1 fruit fly cellular context compared by ENCODE assay signal in genomic region chr3R:29460225-29460927, dm6.
A peak's percentile ranks its signal among the peaks of the same experiment; 100 is the strongest.
TF ChIP-seq lines count a peak whose summit lies in the region.

No protein-coding gene starts in this region.

TF ChIP-seq in whole organism, embryonic, 481 proteins besides CTCF, POLR2A, EP300 and RAD21 (continued from another document):
- TF ChIP-seq CG3163 (GFP tag; optimal IDR thresholded peaks at IDR 0.05; lab: Kevin White, UChicago) (no peak), CG1603 (tag; optimal IDR thresholded peaks at IDR 0.05; lab: Kevin White, UChicago) (peak; percentile 23), CG9797 (GFP tag; optimal IDR thresholded peaks at IDR 0.05; lab: Kevin White, UChicago) (no peak), CG31441 (GFP tag; IDR thresholded peaks at IDR 0.05; lab: Robert Waterston, UW) (peak; percentile 43; the same call in 1 of the 2 replicates), disco-r (GFP tag; optimal IDR thresholded peaks at IDR 0.05; lab: Kevin White, UChicago) (no peak), CG9215 (GFP tag; IDR thresholded peaks at IDR 0.05; lab: Robert Waterston, UW) (no peak), CG3407 (GFP tag; optimal IDR thresholded peaks at IDR 0.05; lab: Kevin White, UChicago) (no peak), Ets97D (GFP tag; optimal IDR thresholded peaks at IDR 0.05; lab: Kevin White, UChicago) (no peak), CG9437 (GFP tag; optimal IDR thresholded peaks at IDR 0.05; lab: Kevin White, UChicago) (no peak), emc (GFP tag; optimal IDR thresholded peaks at IDR 0.05; lab: Kevin White, UChicago) (no peak), nmo (GFP tag; optimal IDR thresholded peaks at IDR 0.05; lab: Kevin White, UChicago) (peak; percentile 30), CG8281 (tag; optimal IDR thresholded peaks at IDR 0.05; lab: Kevin White, UChicago) (no peak), CG7745 (tag; optimal IDR thresholded peaks at IDR 0.05; lab: Kevin White, UChicago) (no peak), sqz (GFP tag; optimal IDR thresholded peaks at IDR 0.05; lab: Kevin White, UChicago) (no peak), CG8478 (optimal IDR thresholded peaks at IDR 0.05; lab: Kevin White, UChicago) (no peak), zen2 (GFP tag; IDR thresholded peaks at IDR 0.05; lab: Robert Waterston, UW; ENCODE audit: partially characterized antibody) (no peak), Sox102F (GFP tag; optimal IDR thresholded peaks at IDR 0.05; lab: Kevin White, UChicago) (no peak), CG11398 (GFP tag; optimal IDR thresholded peaks at IDR 0.05; lab: Kevin White, UChicago) (no peak), prd (optimal IDR thresholded peaks at IDR 0.05; lab: Kevin White, UChicago) (no peak), prd (GFP tag; IDR thresholded peaks at IDR 0.05; lab: Robert Waterston, UW) (peak; percentile 21; the same call in 1 of the 3 replicates), Atf6 (GFP tag; IDR thresholded peaks at IDR 0.05; lab: Robert Waterston, UW) (no peak), CG7963 (GFP tag; IDR thresholded peaks at IDR 0.05; lab: Robert Waterston, UW; ENCODE audit: partially characterized antibody) (no peak), Dll (GFP tag; IDR thresholded peaks at IDR 0.05; lab: Robert Waterston, UW; ENCODE audit: partially characterized antibody) (no peak), ro (GFP tag; IDR thresholded peaks at IDR 0.05; lab: Robert Waterston, UW) (no peak), CG10366 (GFP tag; IDR thresholded peaks at IDR 0.05; lab: Robert Waterston, UW) (no peak), NfI (GFP tag; optimal IDR thresholded peaks at IDR 0.05; lab: Kevin White, UChicago) (no peak), unc-4 (GFP tag; IDR thresholded peaks at IDR 0.05; lab: Robert Waterston, UW; ENCODE audit: partially characterized antibody) (no peak), CG12942 (GFP tag; optimal IDR thresholded peaks at IDR 0.05; lab: Kevin White, UChicago) (no peak), MTF-1 (GFP tag; optimal IDR thresholded peaks at IDR 0.05; lab: Kevin White, UChicago; ENCODE audit: borderline replicate concordance) (no peak), cato (GFP tag; optimal IDR thresholded peaks at IDR 0.05; lab: Kevin White, UChicago; ENCODE audit: borderline replicate concordance) (no peak), ttk (GFP tag; IDR thresholded peaks at IDR 0.05; lab: Robert Waterston, UW) (no peak), CG12659 (GFP tag; optimal IDR thresholded peaks at IDR 0.05; lab: Kevin White, UChicago) (no peak), pnt (GFP tag; optimal IDR thresholded peaks at IDR 0.05; lab: Kevin White, UChicago) (no peak), sens-2 (GFP tag; IDR thresholded peaks at IDR 0.05; lab: Robert Waterston, UW) (no peak), inv (GFP tag; IDR thresholded peaks at IDR 0.05; lab: Robert Waterston, UW; ENCODE audit: partially characterized antibody) (no peak), Dip3 (GFP tag; optimal IDR thresholded peaks at IDR 0.05; lab: Kevin White, UChicago) (no peak), caup (GFP tag; optimal IDR thresholded peaks at IDR 0.05; lab: Kevin White, UChicago; ENCODE audit: severe bottlenecking) (no peak), pita (GFP tag; optimal IDR thresholded peaks at IDR 0.05; lab: Kevin White, UChicago) (no peak), Camta (GFP tag; optimal IDR thresholded peaks at IDR 0.05; lab: Kevin White, UChicago) (no peak), CG2129 (GFP tag; IDR thresholded peaks at IDR 0.05; lab: Robert Waterston, UW; ENCODE audit: partially characterized antibody) (no peak), cad (GFP tag; optimal IDR thresholded peaks at IDR 0.05; lab: Kevin White, UChicago) (no peak), CG7987 (GFP tag; optimal IDR thresholded peaks at IDR 0.05; lab: Kevin White, UChicago) (no peak), tgo (GFP tag; IDR thresholded peaks at IDR 0.05; lab: Robert Waterston, UW) (no peak), salm (tag; optimal IDR thresholded peaks at IDR 0.05; lab: Kevin White, UChicago) (no peak), CG11723 (GFP tag; optimal IDR thresholded peaks at IDR 0.05; lab: Kevin White, UChicago) (no peak), mam (GFP tag; optimal IDR thresholded peaks at IDR 0.05; lab: Kevin White, UChicago) (no peak), ara (GFP tag; IDR thresholded peaks at IDR 0.05; lab: Robert Waterston, UW) (no peak), unpg (GFP tag; optimal IDR thresholded peaks at IDR 0.05; lab: Kevin White, UChicago) (peak; percentile 22), Oli (tag; optimal IDR thresholded peaks at IDR 0.05; lab: Kevin White, UChicago) (no peak), Sox100B (GFP tag; optimal IDR thresholded peaks at IDR 0.05; lab: Kevin White, UChicago) (no peak), kah (GFP tag; optimal IDR thresholded peaks at IDR 0.05; lab: Kevin White, UChicago) (no peak), Ssrp (tag; optimal IDR thresholded peaks at IDR 0.05; lab: Kevin White, UChicago) (no peak), fd102C (GFP tag; optimal IDR thresholded peaks at IDR 0.05; lab: Kevin White, UChicago) (no peak), Hr39 (optimal IDR thresholded peaks at IDR 0.05; lab: Kevin White, UChicago) (no peak), CG18476 (GFP tag; optimal IDR thresholded peaks at IDR 0.05; lab: Kevin White, UChicago) (no peak), Mad (GFP tag; optimal IDR thresholded peaks at IDR 0.05; lab: Kevin White, UChicago) (no peak), CG13296 (GFP tag; optimal IDR thresholded peaks at IDR 0.05; lab: Kevin White, UChicago) (no peak), dysf (GFP tag; IDR thresholded peaks at IDR 0.05; lab: Robert Waterston, UW) (0 out of 3 replicates have a peak, but pooled peaks have one; percentile 28), CG7786 (GFP tag; optimal IDR thresholded peaks at IDR 0.05; lab: Kevin White, UChicago) (no peak), sob (GFP tag; IDR thresholded peaks at IDR 0.05; lab: Robert Waterston, UW) (no peak), CG32772 (GFP tag; IDR thresholded peaks at IDR 0.05; lab: Robert Waterston, UW) (no peak), gcm2 (GFP tag; optimal IDR thresholded peaks at IDR 0.05; lab: Kevin White, UChicago) (no peak), knrl (GFP tag; IDR thresholded peaks at IDR 0.05; lab: Robert Waterston, UW; ENCODE audit: partially characterized antibody) (no peak), br (optimal IDR thresholded peaks at IDR 0.05; lab: Kevin White, UChicago) (no peak), zfh1 (GFP tag; IDR thresholded peaks at IDR 0.05; lab: Robert Waterston, UW) (peak; percentile 62; the same call in 2 of the 3 replicates), HmgD (GFP tag; optimal IDR thresholded peaks at IDR 0.05; lab: Kevin White, UChicago) (no peak), ems (GFP tag; optimal IDR thresholded peaks at IDR 0.05; lab: Kevin White, UChicago) (no peak), CG8924 (tag; optimal IDR thresholded peaks at IDR 0.05; lab: Kevin White, UChicago) (no peak), amos (GFP tag; IDR thresholded peaks at IDR 0.05; lab: Robert Waterston, UW; ENCODE audit: partially characterized antibody) (no peak), CG11504 (tag; optimal IDR thresholded peaks at IDR 0.05; lab: Kevin White, UChicago) (peak; percentile 9), Doc2 (GFP tag; IDR thresholded peaks at IDR 0.05; lab: Robert Waterston, UW) (no peak), CG7271 (tag; optimal IDR thresholded peaks at IDR 0.05; lab: Kevin White, UChicago) (no peak), nau (GFP tag; optimal IDR thresholded peaks at IDR 0.05; lab: Kevin White, UChicago) (no peak), wek (GFP tag; optimal IDR thresholded peaks at IDR 0.05; lab: Kevin White, UChicago) (no peak), TFAM (GFP tag; optimal IDR thresholded peaks at IDR 0.05; lab: Kevin White, UChicago) (no peak), Jarid2 (GFP tag; optimal IDR thresholded peaks at IDR 0.05; lab: Kevin White, UChicago) (no peak), MBD-R2 (GFP tag; IDR thresholded peaks at IDR 0.05; lab: Robert Waterston, UW) (no peak), Asciz (GFP tag; optimal IDR thresholded peaks at IDR 0.05; lab: Kevin White, UChicago) (no peak), CG17361 (GFP tag; IDR thresholded peaks at IDR 0.05; lab: Robert Waterston, UW) (peak; percentile 56; the same call in 2 of the 3 replicates), cg (GFP tag; optimal IDR thresholded peaks at IDR 0.05; lab: Kevin White, UChicago) (no peak), dmrt99B (tag; optimal IDR thresholded peaks at IDR 0.05; lab: Kevin White, UChicago) (peak; percentile 15), ham (GFP tag; IDR thresholded peaks at IDR 0.05; lab: Robert Waterston, UW) (no peak), maf-S (GFP tag; optimal IDR thresholded peaks at IDR 0.05; lab: Kevin White, UChicago) (no peak), gsb (GFP tag; IDR thresholded peaks at IDR 0.05; lab: Robert Waterston, UW) (no peak), BEAF-32 (GFP tag; optimal IDR thresholded peaks at IDR 0.05; lab: Kevin White, UChicago) (no peak), CG10543 (GFP tag; optimal IDR thresholded peaks at IDR 0.05; lab: Kevin White, UChicago) (no peak), fd3F (GFP tag; optimal IDR thresholded peaks at IDR 0.05; lab: Kevin White, UChicago) (no peak), Atf-2 (GFP tag; optimal IDR thresholded peaks at IDR 0.05; lab: Kevin White, UChicago) (no peak), CG15514 (GFP tag; optimal IDR thresholded peaks at IDR 0.05; lab: Kevin White, UChicago) (no peak), PHDP (tag; optimal IDR thresholded peaks at IDR 0.05; lab: Kevin White, UChicago) (no peak), bowl (GFP tag; IDR thresholded peaks at IDR 0.05; lab: Robert Waterston, UW) (no peak), scrt (GFP tag; optimal IDR thresholded peaks at IDR 0.05; lab: Kevin White, UChicago) (no peak), lbe (GFP tag; optimal IDR thresholded peaks at IDR 0.05; lab: Kevin White, UChicago) (no peak), CG6175 (GFP tag; IDR thresholded peaks at IDR 0.05; lab: Robert Waterston, UW) (no peak), Med (GFP tag; lab: Kevin White, UChicago) (peak; percentile 64), twi (tag; optimal IDR thresholded peaks at IDR 0.05; lab: Kevin White, UChicago) (peak; percentile 86), fru (optimal IDR thresholded peaks at IDR 0.05; lab: Kevin White, UChicago) (no peak), CG32767 (GFP tag; IDR thresholded peaks at IDR 0.05; lab: Robert Waterston, UW) (no peak), Ets65A (GFP tag; lab: Kevin White, UChicago) (no peak)
